Fruit fly (Drosophila melanogaster) whole organism, pupa: Measurements from ENCODE around the gene CG33272.

Experiments
- CG13204 ChIP-seq: fragments of 200-800 bp; sonication (Bioruptor generic); optimal IDR thresholded peaks from 2 replicates; lab custom pipeline; 2018; ENCODE audit warnings: missing biosample characterization, mild to moderate bottlenecking, missing genetic modification characterization, moderate library complexity
- CG14655 ChIP-seq: fragments of 200-800 bp; sonication (Bioruptor generic); optimal IDR thresholded peaks from 3 replicates; lab custom pipeline; 2017; ENCODE audit warnings: mild to moderate bottlenecking, missing biosample characterization, missing genetic modification reagents, missing genetic modification characterization
- CG15710 ChIP-seq: fragments of 200-800 bp; sonication (Bioruptor generic); optimal IDR thresholded peaks from 2 replicates; lab custom pipeline; 2018; ENCODE audit warnings: missing biosample characterization, mild to moderate bottlenecking, missing genetic modification characterization, moderate library complexity
- CG17806 ChIP-seq: fragments of 200-800 bp; sonication (Bioruptor generic); optimal IDR thresholded peaks from 2 replicates; lab custom pipeline; 2018; ENCODE audit warnings: missing biosample characterization, mild to moderate bottlenecking, missing genetic modification characterization, moderate library complexity
- CG34367 ChIP-seq: fragments of 200-800 bp; sonication (Bioruptor generic); optimal IDR thresholded peaks from 2 replicates; lab custom pipeline; 2018; ENCODE audit warnings: missing biosample characterization, mild to moderate bottlenecking, missing genetic modification characterization
- CG4496 ChIP-seq: fragments of 200-800 bp; sonication (Bioruptor generic); IDR thresholded peaks from 3 replicates; pipeline ENCODE4 v1.3.6; 2022; ENCODE audit warnings: missing biosample characterization, missing genetic modification characterization
- CG9948 ChIP-seq: fragments of 200-800 bp; sonication (Bioruptor generic); optimal IDR thresholded peaks from 2 replicates; lab custom pipeline; 2018; ENCODE audit warnings: missing biosample characterization, mild to moderate bottlenecking, missing genetic modification characterization, moderate library complexity
- D1 ChIP-seq: fragments of 200-800 bp; sonication (Bioruptor generic); optimal IDR thresholded peaks from 2 replicates; lab custom pipeline; 2018; ENCODE audit warnings: missing biosample characterization, mild to moderate bottlenecking, missing genetic modification characterization, moderate library complexity
- EcR ChIP-seq: fragments of 200-800 bp; sonication (Bioruptor generic); optimal IDR thresholded peaks from 3 replicates; lab custom pipeline; 2019; ENCODE audit warnings: missing biosample characterization, missing genetic modification characterization, mild to moderate bottlenecking, moderate library complexity, missing genetic modification reagents
- Ets98B ChIP-seq: fragments of 200-800 bp; sonication (Bioruptor generic); IDR thresholded peaks from 2 replicates; pipeline ENCODE4 v1.3.6; 2022; ENCODE audit warnings: missing biosample characterization, missing genetic modification characterization
- Pif1A ChIP-seq: fragments of 200-800 bp; sonication (Bioruptor generic); optimal IDR thresholded peaks from 3 replicates; lab custom pipeline; 2016; ENCODE audit warnings: missing biosample characterization, missing genetic modification characterization
- Pif1B ChIP-seq: fragments of 200-800 bp; sonication (Bioruptor generic); optimal IDR thresholded peaks from 3 replicates; lab custom pipeline; 2016; ENCODE audit warnings: missing biosample characterization, missing genetic modification characterization
- Snoo ChIP-seq: fragments of 200-800 bp; sonication (Bioruptor generic); optimal IDR thresholded peaks from 3 replicates; lab custom pipeline; 2017; ENCODE audit warnings: missing biosample characterization, mild to moderate bottlenecking, missing genetic modification characterization, inconsistent platforms

- TF ChIP-seq Pif1A (no peak), CG17806 (tag; lab: Kevin White, UChicago) (no peak), CG14655 (GFP tag; lab: Kevin White, UChicago) (no peak), D1 (no peak), Pif1B (GFP tag; lab: Kevin White, UChicago) (no peak), Ets98B (GFP tag; lab: Robert Waterston, UW) (no peak), EcR (GFP tag; lab: Kevin White, UChicago) (no peak), Snoo (tag; lab: Kevin White, UChicago) (no peak), CG15710 (tag; lab: Kevin White, UChicago) (no peak), CG34367 (no peak), CG4496 (GFP tag; lab: Robert Waterston, UW) (no peak), CG9948 (no peak), CG13204 (GFP tag; lab: Kevin White, UChicago) (no peak)
These were observed 12.2 kb upstream of the CG33272 start, which contains the start of the genes CG11714 and Fuca for dm6 chr3L:11522613-11523012.
